Fruit fly (Drosophila melanogaster) whole organism, embryonic: ENCODE measurements around the gene ps.

Experiments used
- Bgb ChIP-seq: fragments of 200-800 bp; sonication (Bioruptor generic); IDR thresholded peaks from 2 replicates; pipeline ENCODE4 v1.3.6; 2022; ENCODE audit warnings: missing biosample characterization, missing genetic modification characterization; ENCODE audit not compliant: partially characterized antibody
- BtbVII ChIP-seq: fragments of 200-800 bp; sonication (Bioruptor generic); optimal IDR thresholded peaks from 3 replicates; lab custom pipeline; 2017; ENCODE audit warnings: missing biosample characterization, mild to moderate bottlenecking, missing genetic modification characterization
- CG10267 ChIP-seq: fragments of 200-800 bp; sonication (Bioruptor generic); optimal IDR thresholded peaks from 2 replicates; lab custom pipeline; 2018; ENCODE audit warnings: missing biosample characterization, mild to moderate bottlenecking, missing genetic modification characterization, moderate library complexity
- CG10321 ChIP-seq: fragments of 200-800 bp; sonication (Bioruptor generic); IDR thresholded peaks from 2 replicates; pipeline ENCODE4 v1.3.6; 2022; ENCODE audit warnings: missing biosample characterization, missing genetic modification characterization
- CG10565 ChIP-seq: fragments of 200-800 bp; sonication (Bioruptor generic); optimal IDR thresholded peaks from 3 replicates; lab custom pipeline; 2016; ENCODE audit warnings: missing biosample characterization, mild to moderate bottlenecking, missing genetic modification characterization
- CG10959 ChIP-seq: fragments of 200-800 bp; sonication (Bioruptor generic); IDR thresholded peaks from 2 replicates; pipeline ENCODE4 v1.3.6; 2022; ENCODE audit warnings: missing biosample characterization, missing genetic modification characterization
- CG14014 ChIP-seq: fragments of 200-800 bp; sonication (Bioruptor generic); IDR thresholded peaks from 2 replicates; pipeline ENCODE4 v1.3.6; 2022; ENCODE audit warnings: missing biosample characterization, missing genetic modification characterization
- CG15269 ChIP-seq: fragments of 200-800 bp; sonication (Bioruptor generic); optimal IDR thresholded peaks from 2 replicates; lab custom pipeline; 2018; ENCODE audit warnings: missing biosample characterization, mild to moderate bottlenecking, missing genetic modification characterization, moderate library complexity
- CG16863 ChIP-seq: fragments of 200-800 bp; sonication (Bioruptor generic); optimal IDR thresholded peaks from 3 replicates; lab custom pipeline; 2016; ENCODE audit warnings: missing biosample characterization, missing genetic modification characterization
- CG17186 ChIP-seq: fragments of 200-800 bp; sonication (Bioruptor generic); optimal IDR thresholded peaks from 3 replicates; lab custom pipeline; 2017; ENCODE audit warnings: missing biosample characterization, missing genetic modification reagents, missing genetic modification characterization
- CG18619 ChIP-seq: fragments of 200-800 bp; sonication (Bioruptor generic); optimal IDR thresholded peaks from 3 replicates; lab custom pipeline; 2017; ENCODE audit warnings: missing biosample characterization, mild to moderate bottlenecking, missing genetic modification characterization
- CG2199 ChIP-seq: fragments of 200-800 bp; sonication (Bioruptor generic); IDR thresholded peaks from 3 replicates; pipeline ENCODE4 v1.3.6; 2022; ENCODE audit warnings: missing biosample characterization, missing genetic modification characterization
- CG2678 ChIP-seq: fragments of 200-800 bp; sonication (Bioruptor generic); optimal IDR thresholded peaks from 3 replicates; lab custom pipeline; 2019; ENCODE audit warnings: missing biosample characterization, mild to moderate bottlenecking, missing genetic modification characterization, moderate library complexity
- CG5180 ChIP-seq: fragments of 200-800 bp; sonication (Bioruptor generic); optimal IDR thresholded peaks from 3 replicates; lab custom pipeline; 2017; ENCODE audit warnings: missing biosample characterization, missing genetic modification characterization, mild to moderate bottlenecking, moderate library complexity, missing genetic modification reagents
- CG6175 ChIP-seq: fragments of 200-800 bp; sonication (Bioruptor generic); IDR thresholded peaks from 3 replicates; pipeline ENCODE4 v1.3.6; 2022; ENCODE audit warnings: missing biosample characterization, missing genetic modification characterization
- CG6654 ChIP-seq: fragments of 200-800 bp; sonication (Bioruptor generic); optimal IDR thresholded peaks from 2 replicates; lab custom pipeline; 2017; ENCODE audit warnings: missing biosample characterization, mild to moderate bottlenecking, missing genetic modification characterization
- CG7271 ChIP-seq: fragments of 200-800 bp; sonication (Bioruptor generic); optimal IDR thresholded peaks from 2 replicates; lab custom pipeline; 2018; ENCODE audit warnings: missing biosample characterization, mild to moderate bottlenecking, missing genetic modification characterization, moderate library complexity
- CG8924 ChIP-seq: fragments of 200-800 bp; optimal IDR thresholded peaks from 3 replicates; lab custom pipeline; 2019; ENCODE audit warnings: missing biosample characterization, mild to moderate bottlenecking, missing genetic modification characterization, moderate library complexity
- CG9817 ChIP-seq: fragments of 200-800 bp; sonication (Bioruptor generic); optimal IDR thresholded peaks from 2 replicates; lab custom pipeline; 2018; ENCODE audit warnings: missing biosample characterization, mild to moderate bottlenecking, missing genetic modification characterization, moderate library complexity
- Deaf1 ChIP-seq: fragments of 200-800 bp; optimal IDR thresholded peaks from 3 replicates; lab custom pipeline; 2019; ENCODE audit warnings: missing biosample characterization, mild to moderate bottlenecking, missing genetic modification characterization, moderate library complexity
- Dek ChIP-seq: fragments of 200-800 bp; sonication (Bioruptor generic); optimal IDR thresholded peaks from 3 replicates; lab custom pipeline; 2019; ENCODE audit warnings: missing biosample characterization, mild to moderate bottlenecking, missing genetic modification characterization, moderate library complexity
- Dfd ChIP-seq, 2 experiments: fragments of >200 bp; optimal IDR thresholded peaks; 2 replicates each; lab custom pipeline; 2017; ENCODE audit warnings: missing biosample characterization in 2 of 2, missing genetic modification characterization in 2 of 2
- H2.0 ChIP-seq: fragments of 200-800 bp; sonication (Bioruptor generic); IDR thresholded peaks from 2 replicates; pipeline ENCODE4 v1.3.6; 2022; ENCODE audit warnings: missing biosample characterization, missing genetic modification characterization
- Hey ChIP-seq: fragments of 200-800 bp; sonication (Bioruptor generic); optimal IDR thresholded peaks from 3 replicates; lab custom pipeline; 2018; ENCODE audit warnings: missing biosample characterization, mild to moderate bottlenecking, missing genetic modification characterization
- Hmr ChIP-seq: fragments of 200-800 bp; sonication (Bioruptor generic); optimal IDR thresholded peaks from 3 replicates; lab custom pipeline; 2017; ENCODE audit warnings: mild to moderate bottlenecking, missing biosample characterization, missing genetic modification reagents, missing genetic modification characterization
- MESR4 ChIP-seq: fragments of 200-800 bp; sonication (Bioruptor generic); optimal IDR thresholded peaks from 2 replicates; lab custom pipeline; 2018; ENCODE audit warnings: missing biosample characterization, mild to moderate bottlenecking, missing genetic modification characterization, moderate library complexity
- Side ChIP-seq: fragments of 200-800 bp; sonication (Bioruptor generic); optimal IDR thresholded peaks from 2 replicates; lab custom pipeline; 2016; ENCODE audit warnings: missing biosample characterization, missing genetic modification characterization
- Sox100B ChIP-seq: fragments of 200-800 bp; sonication (Bioruptor generic); optimal IDR thresholded peaks from 3 replicates; lab custom pipeline; 2018; ENCODE audit warnings: missing biosample characterization, mild to moderate bottlenecking, missing genetic modification characterization
- Trl ChIP-seq, 3 experiments: fragments of >200 bp in 2 of 3; fragments of 200-800 bp in 1 of 3; sonication (Bioruptor generic) in 1 of 3; optimal IDR thresholded peaks; 2 replicates in 1 of 3; 3 replicates in 2 of 3; lab custom pipeline; 2016 to 2017; ENCODE audit warnings: missing biosample characterization in 1 of 3, missing genetic modification characterization in 1 of 3
- bab2 ChIP-seq: fragments of 200-800 bp; sonication (Bioruptor generic); optimal IDR thresholded peaks from 2 replicates; lab custom pipeline; 2016; ENCODE audit warnings: missing biosample characterization, missing genetic modification characterization
- bsh ChIP-seq, 2 experiments: fragments of 200-800 bp; sonication (Bioruptor generic); optimal IDR thresholded peaks; 2 replicates each; lab custom pipeline; 2017 to 2018; ENCODE audit warnings: mild to moderate bottlenecking in 2 of 2, missing biosample characterization in 2 of 2, missing genetic modification characterization in 2 of 2, moderate library complexity in 1 of 2
- fd64A ChIP-seq: fragments of 200-800 bp; sonication (Bioruptor generic); optimal IDR thresholded peaks from 3 replicates; lab custom pipeline; 2018; ENCODE audit warnings: missing biosample characterization, mild to moderate bottlenecking, missing genetic modification characterization
- gem ChIP-seq: fragments of 200-800 bp; sonication (Bioruptor generic); optimal IDR thresholded peaks from 2 replicates; lab custom pipeline; 2019; ENCODE audit warnings: missing biosample characterization, mild to moderate bottlenecking, missing genetic modification characterization, moderate library complexity
- gfzf ChIP-seq: fragments of 200-800 bp; sonication (Bioruptor generic); optimal IDR thresholded peaks from 2 replicates; lab custom pipeline; 2016; ENCODE audit warnings: missing biosample characterization, mild to moderate bottlenecking, missing genetic modification characterization, moderate library complexity
- gsb ChIP-seq: fragments of 200-800 bp; sonication (Bioruptor generic); IDR thresholded peaks from 2 replicates; pipeline ENCODE4 v1.3.6; 2022; ENCODE audit warnings: missing biosample characterization, missing genetic modification characterization
- her ChIP-seq: fragments of 200-800 bp; sonication (Bioruptor generic); optimal IDR thresholded peaks from 2 replicates; lab custom pipeline; 2016; ENCODE audit warnings: missing biosample characterization, missing genetic modification characterization
- inv ChIP-seq: fragments of 200-800 bp; sonication (Bioruptor generic); IDR thresholded peaks from 2 replicates; pipeline ENCODE4 v1.3.6; 2022; ENCODE audit warnings: missing biosample characterization, missing genetic modification characterization; ENCODE audit not compliant: partially characterized antibody
- kah ChIP-seq: fragments of 200-800 bp; sonication (Bioruptor generic); optimal IDR thresholded peaks from 2 replicates; lab custom pipeline; 2018; ENCODE audit warnings: missing biosample characterization, mild to moderate bottlenecking, missing genetic modification characterization
- kay ChIP-seq: fragments of 200-800 bp; sonication (Bioruptor generic); optimal IDR thresholded peaks from 2 replicates; lab custom pipeline; 2016; ENCODE audit warnings: missing biosample characterization, missing genetic modification characterization
- klu ChIP-seq: fragments of 200-800 bp; sonication (Bioruptor generic); IDR thresholded peaks from 2 replicates; pipeline ENCODE4 v1.3.6; 2022; ENCODE audit warnings: missing biosample characterization, missing genetic modification characterization
- lab ChIP-seq: fragments of 200-800 bp; sonication (Bioruptor generic); optimal IDR thresholded peaks from 3 replicates; lab custom pipeline; 2017; ENCODE audit warnings: missing biosample characterization, missing genetic modification characterization, mild to moderate bottlenecking, moderate library complexity, missing genetic modification reagents
- maf-S ChIP-seq: fragments of 200-800 bp; sonication (Bioruptor generic); optimal IDR thresholded peaks from 2 replicates; lab custom pipeline; 2016; ENCODE audit warnings: missing biosample characterization, missing genetic modification characterization
- nerfin-1 ChIP-seq: fragments of 200-800 bp; sonication (Bioruptor generic); optimal IDR thresholded peaks from 3 replicates; lab custom pipeline; 2019; ENCODE audit warnings: missing biosample characterization, mild to moderate bottlenecking, missing genetic modification characterization, moderate library complexity
- org-1 ChIP-seq: fragments of 200-800 bp; sonication (Bioruptor generic); optimal IDR thresholded peaks from 2 replicates; lab custom pipeline; 2017; ENCODE audit warnings: missing biosample characterization, missing genetic modification characterization
- salm ChIP-seq: fragments of 200-800 bp; sonication (Bioruptor generic); optimal IDR thresholded peaks from 2 replicates; lab custom pipeline; 2018; ENCODE audit warnings: missing biosample characterization, mild to moderate bottlenecking, missing genetic modification characterization
- sens-2 ChIP-seq: fragments of 200-800 bp; sonication (Bioruptor generic); IDR thresholded peaks from 2 replicates; pipeline ENCODE4 v1.3.6; 2022; ENCODE audit warnings: missing biosample characterization, missing genetic modification characterization
- sqz ChIP-seq: fragments of 200-800 bp; sonication (Bioruptor generic); optimal IDR thresholded peaks from 3 replicates; lab custom pipeline; 2018; ENCODE audit warnings: missing biosample characterization, mild to moderate bottlenecking, missing genetic modification characterization
- sr ChIP-seq: fragments of 200-800 bp; sonication (Bioruptor generic); IDR thresholded peaks from 3 replicates; pipeline ENCODE4 v1.3.6; 2022; ENCODE audit warnings: missing biosample characterization, missing genetic modification characterization
- yki ChIP-seq: fragments of >200 bp; optimal IDR thresholded peaks from 3 replicates; lab custom pipeline; 2018

ps gene

dm6 chr3R:9436358-9436972 is 18.7 kb downstream of the ps start (continued):
- TF ChIP-seq lab (GFP tag; lab: Kevin White, UChicago): peak; percentile 16
- TF ChIP-seq yki (lab: Kevin White, UChicago): peak; percentile 24
- no peak for TF ChIP-seq klu (GFP tag; lab: Robert Waterston, UW)
- TF ChIP-seq fd64A (GFP tag; lab: Kevin White, UChicago): no peak
- peak; percentile 14; the same call in 1 of the 2 replicates for TF ChIP-seq Bgb (GFP tag; lab: Robert Waterston, UW)
- peak; percentile 89 to 98 for TF ChIP-seq Trl (optimal IDR thresholded peaks at IDR 0.05; lab: Kevin White, UChicago)
- TF ChIP-seq Trl (GFP tag; optimal IDR thresholded peaks at IDR 0.05; lab: Kevin White, UChicago): peak; percentile 31
- TF ChIP-seq CG2199 (GFP tag; lab: Robert Waterston, UW): no peak
- no peak for TF ChIP-seq Side (GFP tag; lab: Kevin White, UChicago)
- no peak for TF ChIP-seq CG6654 (GFP tag; lab: Kevin White, UChicago)
- peak; percentile 38 for TF ChIP-seq kah
- TF ChIP-seq bsh (GFP tag; optimal IDR thresholded peaks at IDR 0.05; lab: Kevin White, UChicago): no peak
- no peak for TF ChIP-seq Sox100B (GFP tag; lab: Kevin White, UChicago)
- TF ChIP-seq CG2678 (tag; lab: Kevin White, UChicago): peak; percentile 5
- peak; percentile 79 for TF ChIP-seq Deaf1 (tag; lab: Kevin White, UChicago)
- 0 out of 2 replicates have a peak, but pooled peaks have one; percentile 38 for TF ChIP-seq sens-2 (GFP tag; lab: Robert Waterston, UW)
- TF ChIP-seq CG10267: no peak
- TF ChIP-seq sr (GFP tag; lab: Robert Waterston, UW): peak; percentile 45; the same call in 1 of the 3 replicates
- TF ChIP-seq CG10959 (GFP tag; lab: Robert Waterston, UW): no peak
- peak; percentile 35 for TF ChIP-seq org-1
- TF ChIP-seq her (GFP tag; lab: Kevin White, UChicago): peak; percentile 12
- peak; percentile 97 for TF ChIP-seq CG6175 (GFP tag; lab: Robert Waterston, UW)
- TF ChIP-seq Dek (tag; lab: Kevin White, UChicago): no peak
- TF ChIP-seq Hey (tag; lab: Kevin White, UChicago): peak; percentile 24
- no peak for TF ChIP-seq CG9817 (tag; lab: Kevin White, UChicago)
- TF ChIP-seq bab2: no peak
- peak; percentile 55 for TF ChIP-seq CG15269 (tag; lab: Kevin White, UChicago)
- TF ChIP-seq maf-S: no peak
- no peak for TF ChIP-seq sqz (GFP tag; lab: Kevin White, UChicago)
- TF ChIP-seq CG17186: no peak
- TF ChIP-seq CG18619 (GFP tag; lab: Kevin White, UChicago): no peak
- TF ChIP-seq salm: no peak
- TF ChIP-seq nerfin-1 (tag; lab: Kevin White, UChicago): no peak
- TF ChIP-seq BtbVII (GFP tag; lab: Kevin White, UChicago): peak; percentile 39
- no peak for TF ChIP-seq Hmr (GFP tag; lab: Kevin White, UChicago)
- no peak for TF ChIP-seq inv
- peak; percentile 9; the same call in 1 of the 2 replicates for TF ChIP-seq CG14014 (GFP tag; lab: Robert Waterston, UW)
- TF ChIP-seq MESR4: no peak
- TF ChIP-seq CG7271 (tag; lab: Kevin White, UChicago): no peak
- no peak for TF ChIP-seq CG10321 (GFP tag; lab: Robert Waterston, UW)
- TF ChIP-seq CG8924: no peak
- no peak for TF ChIP-seq CG5180 (GFP tag; lab: Kevin White, UChicago)
- peak in 1 of 2 experiments; percentile 21 for TF ChIP-seq Dfd (GFP tag; optimal IDR thresholded peaks at IDR 0.05; lab: Kevin White, UChicago)
- TF ChIP-seq gfzf (GFP tag; lab: Kevin White, UChicago): no peak
- TF ChIP-seq kay (GFP tag; lab: Kevin White, UChicago): peak; percentile 81
- no peak for TF ChIP-seq gsb (GFP tag; lab: Robert Waterston, UW)
- TF ChIP-seq H2.0 (GFP tag; lab: Robert Waterston, UW): 0 out of 2 replicates have a peak, but pooled peaks have one; percentile 10
- no peak for TF ChIP-seq gem (tag; lab: Kevin White, UChicago)
- TF ChIP-seq CG10565 (GFP tag; lab: Kevin White, UChicago): no peak
- peak; percentile 8 for TF ChIP-seq CG16863 (GFP tag; lab: Kevin White, UChicago)
